Worm (Caenorhabditis elegans) whole organism, L1 larva: ENCODE measurements around the gene cul-5.

ENCODE experiments used
- C04F5.9 ChIP-seq: sonication (generic microtip); optimal IDR thresholded peaks from 2 replicates; lab custom pipeline; 2016; ENCODE audit warnings: missing genetic modification characterization, missing compliant biosample characterization
- C16A3.4 ChIP-seq: fragments of 150-350 bp; optimal IDR thresholded peaks from 2 replicates; lab custom pipeline; 2014; ENCODE audit warnings: missing biosample characterization, missing genetic modification characterization
- C34B4.2 ChIP-seq: sonication (generic microtip); optimal IDR thresholded peaks from 2 replicates; lab custom pipeline; 2017; ENCODE audit warnings: mild to moderate bottlenecking, missing genetic modification characterization, missing compliant biosample characterization
- Y116A8C.19 ChIP-seq: sonication (generic microtip); optimal IDR thresholded peaks from 2 replicates; lab custom pipeline; 2016; ENCODE audit warnings: missing compliant biosample characterization, missing genetic modification characterization, borderline replicate concordance
- ceh-8 ChIP-seq: fragments of 200-800 bp; sonication (Bioruptor generic); optimal IDR thresholded peaks from 2 replicates; lab custom pipeline; 2018; ENCODE audit warnings: mild to moderate bottlenecking, missing genetic modification characterization, moderate library complexity, missing compliant biosample characterization
- ces-1 ChIP-seq: fragments of 150-350 bp; optimal IDR thresholded peaks from 2 replicates; lab custom pipeline; 2014; ENCODE audit warnings: missing biosample characterization, missing genetic modification reagents, missing genetic modification characterization
- dpl-1 ChIP-seq, 3 experiments: fragments of 150-350 bp in 2 of 3; sonication (generic microtip) in 1 of 3; optimal IDR thresholded peaks; 2 replicates each; lab custom pipeline; 2014 to 2017; ENCODE audit warnings: missing biosample characterization in 3 of 3, missing genetic modification characterization in 3 of 3, missing genetic modification reagents in 3 of 3
- dsc-1 ChIP-seq: sonication (generic microtip); optimal IDR thresholded peaks from 2 replicates; lab custom pipeline; 2016; ENCODE audit warnings: mild to moderate bottlenecking, missing genetic modification characterization, missing compliant biosample characterization
- efl-1 ChIP-seq, 4 experiments: fragments of 150-350 bp; optimal IDR thresholded peaks in 3 of 4; peaks in 1 of 4; 1 replicate in 1 of 4; 2 replicates in 3 of 4; lab custom pipeline; 2014; ENCODE audit warnings: missing biosample characterization in 2 of 4, missing genetic modification characterization in 2 of 4, missing genetic modification reagents in 2 of 4
- egl-27 ChIP-seq, 2 experiments: fragments of 150-350 bp in 1 of 2; sonication (generic microtip); optimal IDR thresholded peaks; 3 replicates each; lab custom pipeline; 2017 to 2018; ENCODE audit warnings: missing biosample characterization in 2 of 2, missing genetic modification characterization in 2 of 2, missing genetic modification reagents in 2 of 2
- elt-2 ChIP-seq: sonication (generic microtip); optimal IDR thresholded peaks from 2 replicates; lab custom pipeline; 2016; ENCODE audit warnings: missing genetic modification characterization, mild to moderate bottlenecking, inconsistent platforms, missing compliant biosample characterization, missing genetic modification reagents
- elt-3 ChIP-seq, 6 experiments: fragments of 150-350 bp in 1 of 6; sonication (generic microtip); optimal IDR thresholded peaks; 2 replicates each; lab custom pipeline; 2017 to 2018; ENCODE audit warnings: missing biosample characterization in 6 of 6, missing genetic modification characterization in 6 of 6, inconsistent platforms in 1 of 6
- fkh-4 ChIP-seq: sonication (generic microtip); optimal IDR thresholded peaks from 2 replicates; lab custom pipeline; 2016; ENCODE audit warnings: missing compliant biosample characterization, missing genetic modification characterization, borderline replicate concordance
- fkh-8 ChIP-seq: sonication (generic microtip); optimal IDR thresholded peaks from 2 replicates; lab custom pipeline; 2016; ENCODE audit warnings: mild to moderate bottlenecking, missing genetic modification characterization, missing compliant biosample characterization
- hlh-17 ChIP-seq: fragments of 200-800 bp; sonication (Bioruptor generic); optimal IDR thresholded peaks from 2 replicates; lab custom pipeline; 2018; ENCODE audit warnings: missing genetic modification characterization, mild to moderate bottlenecking, missing compliant biosample characterization, moderate library complexity, borderline replicate concordance
- hpl-2 ChIP-seq: fragments of 150-350 bp; optimal IDR thresholded peaks from 2 replicates; lab custom pipeline; 2014; ENCODE audit warnings: missing biosample characterization, missing genetic modification reagents, missing genetic modification characterization
- isw-1 ChIP-seq: fragments of 200-800 bp; sonication (Bioruptor generic); IDR thresholded peaks from 2 replicates; pipeline ENCODE4 v1.3.6; 2022; ENCODE audit warnings: missing genetic modification characterization, missing compliant biosample characterization
- jun-1 ChIP-seq: fragments of 150-350 bp; optimal IDR thresholded peaks from 2 replicates; lab custom pipeline; 2014; ENCODE audit warnings: missing biosample characterization, missing genetic modification reagents, missing genetic modification characterization
- lin-14 ChIP-seq: fragments of 200-800 bp; sonication (Bioruptor generic); optimal IDR thresholded peaks from 2 replicates; lab custom pipeline; 2018; ENCODE audit warnings: mild to moderate bottlenecking, missing genetic modification characterization, moderate library complexity, missing compliant biosample characterization
- lin-15B ChIP-seq: fragments of 150-350 bp; sonication (generic microtip); optimal IDR thresholded peaks from 3 replicates; lab custom pipeline; 2014; ENCODE audit warnings: missing biosample characterization, missing genetic modification characterization
- lin-35 ChIP-seq, 2 experiments: fragments of 150-350 bp; optimal IDR thresholded peaks; 2 replicates each; lab custom pipeline; 2014; ENCODE audit warnings: missing biosample characterization in 2 of 2, missing genetic modification characterization in 2 of 2, missing genetic modification reagents in 2 of 2
- mdl-1 ChIP-seq, 2 experiments: fragments of 150-350 bp; optimal IDR thresholded peaks; 2 replicates each; lab custom pipeline; 2014 to 2017; ENCODE audit warnings: missing biosample characterization in 2 of 2, missing genetic modification characterization in 2 of 2, inconsistent platforms in 1 of 2
- mef-2 ChIP-seq: fragments of 150-350 bp; optimal IDR thresholded peaks from 2 replicates; lab custom pipeline; 2014; ENCODE audit warnings: missing biosample characterization, missing genetic modification characterization
- mep-1 ChIP-seq: fragments of 150-350 bp; optimal IDR thresholded peaks from 2 replicates; lab custom pipeline; 2014; ENCODE audit warnings: missing biosample characterization, missing genetic modification characterization
- nhr-11 ChIP-seq: fragments of 150-350 bp; optimal IDR thresholded peaks from 2 replicates; lab custom pipeline; 2014; ENCODE audit warnings: missing biosample characterization, missing genetic modification characterization
- nhr-19 ChIP-seq: fragments of 200-800 bp; sonication (Bioruptor generic); conservative IDR thresholded peaks from 2 replicates; pipeline ENCODE4 v1.3.6; 2022; ENCODE audit warnings: missing genetic modification characterization, missing compliant biosample characterization
- nhr-47 ChIP-seq: sonication (generic microtip); optimal IDR thresholded peaks from 2 replicates; lab custom pipeline; 2016; ENCODE audit warnings: mild to moderate bottlenecking, missing genetic modification characterization, moderate library complexity, missing compliant biosample characterization
- nhr-76 ChIP-seq: sonication (generic microtip); optimal IDR thresholded peaks from 2 replicates; lab custom pipeline; 2017; ENCODE audit warnings: missing biosample characterization, missing genetic modification characterization
- nhr-77 ChIP-seq: fragments of 150-350 bp; optimal IDR thresholded peaks from 2 replicates; lab custom pipeline; 2014; ENCODE audit warnings: missing biosample characterization, missing genetic modification characterization
- pag-3 ChIP-seq: sonication (generic microtip); optimal IDR thresholded peaks from 2 replicates; lab custom pipeline; 2017; ENCODE audit warnings: missing genetic modification characterization, mild to moderate bottlenecking, missing compliant biosample characterization, antibody characterized with exemption, borderline replicate concordance; ENCODE audit not compliant: insufficient read depth
- rnt-1 ChIP-seq: sonication (generic microtip); optimal IDR thresholded peaks from 2 replicates; lab custom pipeline; 2016; ENCODE audit warnings: mild to moderate bottlenecking, missing genetic modification characterization, moderate library complexity, missing compliant biosample characterization
- snpc-4 ChIP-seq: fragments of 150-350 bp; optimal IDR thresholded peaks from 2 replicates; lab custom pipeline; 2014; ENCODE audit warnings: missing biosample characterization, missing genetic modification characterization
- unc-130 ChIP-seq: fragments of 150-350 bp; optimal IDR thresholded peaks from 2 replicates; lab custom pipeline; 2017; ENCODE audit warnings: missing biosample characterization, missing genetic modification characterization, inconsistent platforms
- unc-30 ChIP-seq: sonication (generic microtip); optimal IDR thresholded peaks from 2 replicates; lab custom pipeline; 2017; ENCODE audit warnings: missing biosample characterization, missing genetic modification characterization
- unc-86 ChIP-seq: sonication (generic microtip); optimal IDR thresholded peaks from 2 replicates; lab custom pipeline; 2016; ENCODE audit warnings: missing genetic modification characterization, missing compliant biosample characterization
- unc-98 ChIP-seq: fragments of 200-800 bp; sonication (Bioruptor generic); IDR thresholded peaks from 2 replicates; pipeline ENCODE4 v1.3.6; 2022; ENCODE audit warnings: missing genetic modification characterization, missing compliant biosample characterization
- xbp-1 ChIP-seq: sonication (generic microtip); optimal IDR thresholded peaks from 2 replicates; lab custom pipeline; 2016; ENCODE audit warnings: missing genetic modification characterization, missing compliant biosample characterization
- ztf-11 ChIP-seq, 2 experiments: sonication (generic microtip); optimal IDR thresholded peaks; 2 replicates each; lab custom pipeline; 2016 to 2017; ENCODE audit warnings: missing genetic modification characterization in 2 of 2, missing biosample characterization in 1 of 2, missing compliant biosample characterization in 1 of 2

cul-5 gene

ce11 chrV:10204863-10205338 is 25.6 kb downstream of the cul-5 start, which contains the start of the genes ZK856.19 and ZK856.11 (continued):
- TF ChIP-seq Y116A8C.19 (tag; lab: Kevin White, UChicago) (no peak), nhr-11 (tag; lab: Kevin White, UChicago) (peak; percentile 33), rnt-1 (tag; lab: Kevin White, UChicago) (peak; percentile 70), nhr-19 (GFP tag; lab: Robert Waterston, UW) (peak; percentile 75), ces-1 (GFP tag; lab: Kevin White, UChicago) (no peak), ztf-11 (tag; optimal IDR thresholded peaks at IDR 0.05; lab: Kevin White, UChicago) (no peak), isw-1 (peak; percentile 58), C34B4.2 (no peak), mef-2 (tag; lab: Kevin White, UChicago) (no peak), dsc-1 (tag; lab: Kevin White, UChicago) (peak; percentile 69), lin-15B (tag; lab: Kevin White, UChicago) (peak; percentile 78), nhr-77 (tag; lab: Kevin White, UChicago) (peak; percentile 24)
- TF ChIP-seq, all 84 proteins: peak for 42

ce11 chrV:10205483-10205882 is 26.1 kb downstream of the cul-5 start, which contains the start of gene ZK856.16:
TSS of gene ZK856.16 (minus strand) at chrV:10205583.
- TF ChIP-seq snpc-4 (tag; lab: Kevin White, UChicago) (no peak), unc-30 (tag; lab: Kevin White, UChicago) (no peak), C16A3.4 (tag; lab: Kevin White, UChicago) (no peak), fkh-4 (tag; lab: Kevin White, UChicago) (no peak), nhr-47 (tag; lab: Kevin White, UChicago) (no peak), rnt-1 (tag; lab: Kevin White, UChicago) (no peak), elt-2 (tag; lab: Kevin White, UChicago) (no peak), ces-1 (GFP tag; lab: Kevin White, UChicago) (no peak), lin-14 (no peak), mep-1 (tag; lab: Kevin White, UChicago) (no peak), hlh-17 (no peak), ceh-8 (GFP tag; lab: Kevin White, UChicago) (no peak)

DNA sequence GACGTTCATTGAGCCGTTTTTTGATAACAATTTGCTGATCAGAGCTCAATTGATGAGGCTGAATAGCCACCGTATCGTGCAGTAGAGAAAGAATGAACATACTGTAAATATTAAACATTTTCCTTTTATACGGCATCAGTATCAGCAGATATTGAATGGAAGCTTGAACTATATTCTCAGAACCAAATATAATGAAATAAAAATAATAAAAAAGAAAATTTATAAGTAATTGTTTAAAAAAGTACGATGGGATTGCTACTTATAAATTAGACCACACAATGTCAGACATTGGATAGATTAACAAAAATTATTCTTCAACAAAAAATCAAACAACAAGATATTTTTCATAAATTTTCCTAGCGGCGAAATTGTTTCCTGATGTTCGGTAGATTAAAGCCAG is 27.2 kb downstream of the cul-5 start, which contains the start of gene rpc-25:
Gene rpc-25, minus strand, starts transcription at position 101 of the 400 bp plus-strand sequence.
- TF ChIP-seq hpl-2 (GFP tag; lab: Kevin White, UChicago) (no peak), lin-35 (GFP tag; optimal IDR thresholded peaks at IDR 0.05; lab: Kevin White, UChicago) (no peak), elt-3 (tag; optimal IDR thresholded peaks at IDR 0.05; lab: Kevin White, UChicago) (no peak), lin-14 (no peak), xbp-1 (tag; lab: Kevin White, UChicago) (no peak), pag-3 (tag; lab: Kevin White, UChicago) (no peak)

DNA sequence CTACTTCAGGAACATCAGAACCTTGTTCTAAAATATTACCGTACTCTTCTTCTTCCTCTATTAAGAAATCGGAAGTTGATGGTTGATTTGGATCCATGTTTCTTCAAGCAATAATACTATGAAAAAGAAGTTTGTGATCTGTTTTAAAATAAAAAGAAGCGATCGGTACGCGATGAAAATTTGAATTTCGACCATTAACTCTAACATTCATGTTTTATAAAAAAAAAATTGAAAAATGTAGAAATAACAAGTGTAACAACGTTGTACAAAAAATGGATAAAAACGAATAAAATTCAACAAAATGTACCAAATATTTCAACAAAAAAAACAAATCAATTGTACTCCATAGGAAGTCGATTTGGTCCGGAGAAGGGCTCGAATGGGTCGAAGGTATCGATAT is 30.9 kb downstream of the cul-5 start, which contains the start of gene tftc-3:
Gene tftc-3, minus strand, starts transcription at position 101 of the 400 bp plus-strand sequence.
- TF ChIP-seq nhr-76 (tag; lab: Kevin White, UChicago) (no peak), unc-86 (no peak), dpl-1 (GFP tag; optimal IDR thresholded peaks at IDR 0.05; lab: Kevin White, UChicago) (no peak), unc-130 (tag; lab: Kevin White, UChicago) (no peak), efl-1 (optimal IDR thresholded peaks at IDR 0.05; lab: Kevin White, UChicago) (no peak), efl-1 (GFP tag; optimal IDR thresholded peaks at IDR 0.05 in 1 of 2; lab: Kevin White, UChicago) (no peak), fkh-8 (tag; lab: Kevin White, UChicago) (no peak), unc-98 (GFP tag; lab: Robert Waterston, UW) (no peak), nhr-11 (tag; lab: Kevin White, UChicago) (no peak), C34B4.2 (no peak), mef-2 (tag; lab: Kevin White, UChicago) (no peak), elt-2 (tag; lab: Kevin White, UChicago) (no peak), jun-1 (tag; lab: Kevin White, UChicago) (no peak), unc-30 (tag; lab: Kevin White, UChicago) (no peak), C04F5.9 (tag; lab: Kevin White, UChicago) (no peak), mdl-1 (tag; optimal IDR thresholded peaks at IDR 0.05; lab: Kevin White, UChicago) (no peak), egl-27 (tag; optimal IDR thresholded peaks at IDR 0.05; lab: Kevin White, UChicago) (no peak), snpc-4 (tag; lab: Kevin White, UChicago) (no peak)
